Fruit fly (Drosophila melanogaster) whole organism, embryonic: Measurements from ENCODE around the gene RIOK2.

ENCODE experiments used
- ATbp ChIP-seq: fragments of 200-800 bp; sonication (Bioruptor generic); optimal IDR thresholded peaks from 2 replicates; lab custom pipeline; 2017; ENCODE audit warnings: missing biosample characterization, mild to moderate bottlenecking, missing genetic modification characterization, missing genetic modification reagents
- Atf-2 ChIP-seq: fragments of 200-800 bp; sonication (Bioruptor generic); optimal IDR thresholded peaks from 2 replicates; lab custom pipeline; 2016; ENCODE audit warnings: missing biosample characterization, missing genetic modification characterization
- B-H2 ChIP-seq: fragments of 200-800 bp; sonication (Bioruptor generic); optimal IDR thresholded peaks from 2 replicates; lab custom pipeline; 2018; ENCODE audit warnings: missing biosample characterization, mild to moderate bottlenecking, missing genetic modification characterization
- Bdp1 ChIP-seq: fragments of 200-800 bp; sonication (Bioruptor generic); optimal IDR thresholded peaks from 3 replicates; lab custom pipeline; 2016; ENCODE audit warnings: missing biosample characterization, missing genetic modification characterization
- CG10565 ChIP-seq: fragments of 200-800 bp; sonication (Bioruptor generic); optimal IDR thresholded peaks from 3 replicates; lab custom pipeline; 2016; ENCODE audit warnings: missing biosample characterization, mild to moderate bottlenecking, missing genetic modification characterization
- CG12219 ChIP-seq: fragments of 200-800 bp; sonication (Bioruptor generic); optimal IDR thresholded peaks from 3 replicates; lab custom pipeline; 2018; ENCODE audit warnings: missing biosample characterization, mild to moderate bottlenecking, missing genetic modification characterization
- CG14050 ChIP-seq: fragments of 200-800 bp; sonication (Bioruptor generic); IDR thresholded peaks from 3 replicates; pipeline ENCODE4 v1.3.6; 2022; ENCODE audit warnings: missing biosample characterization, missing genetic modification characterization
- CG14965 ChIP-seq: fragments of 200-800 bp; sonication (Bioruptor generic); optimal IDR thresholded peaks from 2 replicates; lab custom pipeline; 2016; ENCODE audit warnings: missing biosample characterization, missing genetic modification characterization, borderline replicate concordance
- CG1529 ChIP-seq: fragments of 200-800 bp; sonication (Bioruptor generic); optimal IDR thresholded peaks from 3 replicates; lab custom pipeline; 2018; ENCODE audit warnings: missing biosample characterization, missing genetic modification characterization
- CG16863 ChIP-seq: fragments of 200-800 bp; sonication (Bioruptor generic); optimal IDR thresholded peaks from 3 replicates; lab custom pipeline; 2016; ENCODE audit warnings: missing biosample characterization, missing genetic modification characterization
- CG18011 ChIP-seq: fragments of 200-800 bp; sonication (Bioruptor generic); optimal IDR thresholded peaks from 2 replicates; lab custom pipeline; 2017; ENCODE audit warnings: missing biosample characterization, missing genetic modification characterization, mild to moderate bottlenecking, moderate library complexity, missing genotype
- CG3281 ChIP-seq: fragments of 200-800 bp; sonication (Bioruptor generic); optimal IDR thresholded peaks from 3 replicates; lab custom pipeline; 2017; ENCODE audit warnings: missing biosample characterization, mild to moderate bottlenecking, missing genetic modification characterization
- CG4360 ChIP-seq: fragments of 200-800 bp; sonication (Bioruptor generic); IDR thresholded peaks from 2 replicates; pipeline ENCODE4 v1.3.6; 2022; ENCODE audit warnings: missing biosample characterization, missing genetic modification characterization
- CG4730 ChIP-seq: fragments of 200-800 bp; sonication (Bioruptor generic); IDR thresholded peaks from 2 replicates; pipeline ENCODE4 v1.3.6; 2022; ENCODE audit warnings: missing biosample characterization, missing genetic modification characterization
- CG5180 ChIP-seq: fragments of 200-800 bp; sonication (Bioruptor generic); optimal IDR thresholded peaks from 3 replicates; lab custom pipeline; 2017; ENCODE audit warnings: missing biosample characterization, missing genetic modification characterization, mild to moderate bottlenecking, moderate library complexity, missing genetic modification reagents
- CG5245 ChIP-seq: fragments of 200-800 bp; sonication (Bioruptor generic); optimal IDR thresholded peaks from 3 replicates; lab custom pipeline; 2016; ENCODE audit warnings: missing biosample characterization, missing genetic modification characterization
- CG8359 ChIP-seq: fragments of 200-800 bp; sonication (Bioruptor generic); optimal IDR thresholded peaks from 2 replicates; lab custom pipeline; 2017; ENCODE audit warnings: missing biosample characterization, mild to moderate bottlenecking, missing genetic modification characterization, borderline replicate concordance
- CG9437 ChIP-seq: fragments of 200-800 bp; sonication (Bioruptor generic); optimal IDR thresholded peaks from 2 replicates; lab custom pipeline; 2018; ENCODE audit warnings: missing biosample characterization, mild to moderate bottlenecking, missing genetic modification characterization
- CG9727 ChIP-seq: fragments of 200-800 bp; sonication (Bioruptor generic); optimal IDR thresholded peaks from 3 replicates; lab custom pipeline; 2017; ENCODE audit warnings: missing biosample characterization, mild to moderate bottlenecking, missing genetic modification characterization
- CG9817 ChIP-seq: fragments of 200-800 bp; sonication (Bioruptor generic); optimal IDR thresholded peaks from 2 replicates; lab custom pipeline; 2018; ENCODE audit warnings: missing biosample characterization, mild to moderate bottlenecking, missing genetic modification characterization, moderate library complexity
- CoRest ChIP-seq: fragments of 200-800 bp; sonication (Bioruptor generic); optimal IDR thresholded peaks from 3 replicates; lab custom pipeline; 2018; ENCODE audit warnings: missing biosample characterization, mild to moderate bottlenecking, missing genetic modification characterization, moderate library complexity
- Dad ChIP-seq: fragments of 200-800 bp; sonication (Bioruptor generic); optimal IDR thresholded peaks from 3 replicates; lab custom pipeline; 2016; ENCODE audit warnings: missing biosample characterization, missing genetic modification characterization
- Dfd ChIP-seq, 2 experiments: fragments of >200 bp; optimal IDR thresholded peaks; 2 replicates each; lab custom pipeline; 2017; ENCODE audit warnings: missing biosample characterization in 2 of 2, missing genetic modification characterization in 2 of 2
- Dll ChIP-seq: fragments of 200-800 bp; sonication (Bioruptor generic); IDR thresholded peaks from 4 replicates; pipeline ENCODE4 v1.3.6; 2022; ENCODE audit warnings: missing biosample characterization, missing genetic modification characterization; ENCODE audit not compliant: partially characterized antibody
- Doc3 ChIP-seq: fragments of 200-800 bp; sonication (Bioruptor generic); IDR thresholded peaks from 3 replicates; pipeline ENCODE4 v1.3.6; 2022; ENCODE audit warnings: missing biosample characterization, missing genetic modification characterization; ENCODE audit not compliant: partially characterized antibody
- Kr ChIP-seq: fragments of 200-800 bp; sonication (Bioruptor generic); optimal IDR thresholded peaks from 2 replicates; lab custom pipeline; 2017; ENCODE audit warnings: missing biosample characterization, mild to moderate bottlenecking, missing genetic modification characterization
- Ravus ChIP-seq: fragments of 200-800 bp; sonication (Bioruptor generic); IDR thresholded peaks from 2 replicates; pipeline ENCODE4 v1.3.6; 2022; ENCODE audit warnings: missing biosample characterization, missing genetic modification characterization
- Sin3A ChIP-seq: fragments of >200 bp; optimal IDR thresholded peaks from 2 replicates; lab custom pipeline; 2018
- bab2 ChIP-seq: fragments of 200-800 bp; sonication (Bioruptor generic); optimal IDR thresholded peaks from 2 replicates; lab custom pipeline; 2016; ENCODE audit warnings: missing biosample characterization, missing genetic modification characterization
- chinmo ChIP-seq: fragments of 200-800 bp; sonication (Bioruptor generic); IDR thresholded peaks from 4 replicates; pipeline ENCODE4 v1.3.6; 2022; ENCODE audit warnings: missing biosample characterization, missing genetic modification characterization; ENCODE audit not compliant: partially characterized antibody
- chn ChIP-seq: fragments of 200-800 bp; sonication (Bioruptor generic); optimal IDR thresholded peaks from 2 replicates; lab custom pipeline; 2016; ENCODE audit warnings: missing biosample characterization, missing genetic modification characterization
- da ChIP-seq: fragments of 200-800 bp; sonication (Bioruptor generic); optimal IDR thresholded peaks from 2 replicates; lab custom pipeline; 2016; ENCODE audit warnings: missing biosample characterization, missing genetic modification characterization
- grau ChIP-seq: fragments of 200-800 bp; optimal IDR thresholded peaks from 3 replicates; lab custom pipeline; 2019; ENCODE audit warnings: missing biosample characterization, mild to moderate bottlenecking, missing genetic modification characterization, moderate library complexity
- lola ChIP-seq, 3 experiments: fragments of >200 bp in 2 of 3; fragments of 200-800 bp in 1 of 3; sonication (Bioruptor generic) in 1 of 3; optimal IDR thresholded peaks; 2 replicates each; lab custom pipeline; 2017 to 2019; ENCODE audit warnings: missing biosample characterization in 3 of 3, missing genetic modification characterization in 3 of 3, mild to moderate bottlenecking in 1 of 3, moderate library complexity in 1 of 3
- nom ChIP-seq: fragments of 200-800 bp; sonication (Bioruptor generic); optimal IDR thresholded peaks from 2 replicates; lab custom pipeline; 2017; ENCODE audit warnings: missing biosample characterization, missing genetic modification characterization, mild to moderate bottlenecking, moderate library complexity, missing genetic modification reagents
- pan ChIP-seq, 4 experiments: fragments of >200 bp in 3 of 4; fragments of 200-800 bp in 1 of 4; sonication (Bioruptor generic) in 1 of 4; optimal IDR thresholded peaks in 3 of 4; IDR thresholded peaks in 1 of 4; 2 replicates each; pipeline versions ENCODE4 v1.3.6 to Lab custom; 2017 to 2022; ENCODE audit warnings: missing biosample characterization in 2 of 4, missing genetic modification characterization in 2 of 4, mixed read lengths in 1 of 4
- pfk ChIP-seq: fragments of 200-800 bp; sonication (Bioruptor generic); optimal IDR thresholded peaks from 2 replicates; lab custom pipeline; 2018; ENCODE audit warnings: missing biosample characterization, mild to moderate bottlenecking, missing genetic modification characterization, moderate library complexity
- pum ChIP-seq: fragments of 200-800 bp; sonication (Bioruptor generic); optimal IDR thresholded peaks from 2 replicates; lab custom pipeline; 2016; ENCODE audit warnings: missing biosample characterization, missing genetic modification characterization
- ranshi ChIP-seq: fragments of 200-800 bp; sonication (Bioruptor generic); IDR thresholded peaks from 2 replicates; pipeline ENCODE4 v1.3.6; 2022; ENCODE audit warnings: missing biosample characterization, missing genetic modification characterization
- ro ChIP-seq: fragments of 200-800 bp; sonication (Bioruptor generic); IDR thresholded peaks from 2 replicates; pipeline ENCODE4 v1.3.6; 2022; ENCODE audit warnings: missing biosample characterization, missing genetic modification characterization
- sd ChIP-seq: fragments of 200-800 bp; sonication (Bioruptor generic); optimal IDR thresholded peaks from 3 replicates; lab custom pipeline; 2018; ENCODE audit warnings: missing biosample characterization, mild to moderate bottlenecking, missing genetic modification characterization, moderate library complexity
- slbo ChIP-seq: fragments of 200-800 bp; sonication (Bioruptor generic); IDR thresholded peaks from 2 replicates; pipeline ENCODE4 v1.3.6; 2022; ENCODE audit warnings: missing biosample characterization, missing genetic modification characterization
- slou ChIP-seq: fragments of 200-800 bp; sonication (Bioruptor generic); optimal IDR thresholded peaks from 3 replicates; lab custom pipeline; 2016; ENCODE audit warnings: missing biosample characterization, missing genetic modification characterization
- slp2 ChIP-seq: fragments of 200-800 bp; sonication (Bioruptor generic); optimal IDR thresholded peaks from 2 replicates; lab custom pipeline; 2016; ENCODE audit warnings: missing biosample characterization, missing genetic modification characterization
- so ChIP-seq: fragments of 200-800 bp; sonication (Bioruptor generic); IDR thresholded peaks from 3 replicates; pipeline ENCODE4 v1.3.6; 2022; ENCODE audit warnings: missing biosample characterization, missing genetic modification characterization
- tll ChIP-seq, 2 experiments: fragments of 200-800 bp in 1 of 2; fragments of >200 bp in 1 of 2; sonication (Bioruptor generic) in 1 of 2; optimal IDR thresholded peaks; 2 replicates each; lab custom pipeline; 2017 to 2019; ENCODE audit warnings: missing biosample characterization in 2 of 2, missing genetic modification characterization in 2 of 2, mild to moderate bottlenecking in 1 of 2, moderate library complexity in 1 of 2
- toy ChIP-seq: fragments of 200-800 bp; sonication (Bioruptor generic); IDR thresholded peaks from 2 replicates; pipeline ENCODE4 v1.3.6; 2022; ENCODE audit warnings: missing biosample characterization, missing genetic modification characterization
- zen ChIP-seq: fragments of 200-800 bp; sonication (Bioruptor generic); optimal IDR thresholded peaks from 3 replicates; lab custom pipeline; 2018; ENCODE audit warnings: missing biosample characterization, mild to moderate bottlenecking, missing genetic modification characterization, moderate library complexity
- zfh1 ChIP-seq: fragments of 200-800 bp; sonication (Bioruptor generic); IDR thresholded peaks from 3 replicates; pipeline ENCODE4 v1.3.6; 2022; ENCODE audit warnings: missing biosample characterization, missing genetic modification characterization

The RIOK2 gene

dm6 chr3R:25262322-25262761 lies 3.3 kb upstream of the RIOK2 start, which contains the start of the genes Kdsr and CG11858 (continued):
- no peak for TF ChIP-seq ATbp
- no peak for TF ChIP-seq CG12219 (GFP tag; lab: Kevin White, UChicago)
- TF ChIP-seq CG9817 (tag; lab: Kevin White, UChicago): peak; percentile 65
- peak; percentile 54; the same call in 1 of the 2 replicates for TF ChIP-seq ranshi (GFP tag; lab: Robert Waterston, UW)
- TF ChIP-seq ro: no peak
- TF ChIP-seq CG4360 (GFP tag; lab: Robert Waterston, UW): no peak
- no peak for TF ChIP-seq Kr (GFP tag; lab: Kevin White, UChicago)
- peak; percentile 11; the same call in 1 of the 2 replicates for TF ChIP-seq Ravus (GFP tag; lab: Robert Waterston, UW)
- TF ChIP-seq slp2 (GFP tag; lab: Kevin White, UChicago): no peak
- TF ChIP-seq Dll (GFP tag; lab: Robert Waterston, UW): peak; percentile 45; the same call in 1 of the 4 replicates
- TF ChIP-seq da (GFP tag; lab: Kevin White, UChicago): no peak
- TF ChIP-seq sd (tag; lab: Kevin White, UChicago): peak; percentile 27
- peak; percentile 40 for TF ChIP-seq bab2 (GFP tag; lab: Kevin White, UChicago)
- TF ChIP-seq CG16863: peak; percentile 15
- no peak for TF ChIP-seq Dfd (GFP tag; optimal IDR thresholded peaks at IDR 0.05; lab: Kevin White, UChicago)
- TF ChIP-seq CG5180 (GFP tag; lab: Kevin White, UChicago): no peak
- TF ChIP-seq CoRest (tag; lab: Kevin White, UChicago): peak; percentile 71
- TF ChIP-seq CG8359 (GFP tag; lab: Kevin White, UChicago): peak; percentile 16
- peak; percentile 11 for TF ChIP-seq CG9437 (GFP tag; lab: Kevin White, UChicago)
- no peak for TF ChIP-seq Atf-2 (GFP tag; lab: Kevin White, UChicago)
- no peak for TF ChIP-seq tll (GFP tag; optimal IDR thresholded peaks at IDR 0.05; lab: Kevin White, UChicago)
- TF ChIP-seq slou: no peak
- no peak for TF ChIP-seq Doc3 (GFP tag; lab: Robert Waterston, UW)
- no peak for TF ChIP-seq pan (optimal IDR thresholded peaks at IDR 0.05; lab: Kevin White, UChicago)
- peak in 1 of 2 experiments; percentile 64 for TF ChIP-seq pan (GFP tag; optimal IDR thresholded peaks at IDR 0.05 in 1 of 2, IDR thresholded peaks at IDR 0.05 in 1 of 2)
- TF ChIP-seq CG9727 (GFP tag; lab: Kevin White, UChicago): peak; percentile 53
- peak; percentile 37 for TF ChIP-seq CG18011 (GFP tag; lab: Kevin White, UChicago)
- peak; percentile 52 for TF ChIP-seq CG14050 (GFP tag; lab: Robert Waterston, UW)
- TF ChIP-seq pfk (GFP tag; lab: Kevin White, UChicago): no peak
- peak; percentile 81 for TF ChIP-seq slbo (GFP tag; lab: Robert Waterston, UW)
- peak; percentile 73 for TF ChIP-seq grau (tag; lab: Kevin White, UChicago)
- TF ChIP-seq lola (GFP tag; optimal IDR thresholded peaks at IDR 0.05; lab: Kevin White, UChicago): peak in 1 of 3 experiments; percentile 53
- TF ChIP-seq toy (GFP tag; lab: Robert Waterston, UW): no peak
- TF ChIP-seq nom (GFP tag; lab: Kevin White, UChicago): no peak
- peak; percentile 77 for TF ChIP-seq zfh1 (GFP tag; lab: Robert Waterston, UW)
- peak; percentile 65 for TF ChIP-seq chn (GFP tag; lab: Kevin White, UChicago)
- peak; percentile 60 for TF ChIP-seq Dad (GFP tag; lab: Kevin White, UChicago)
- TF ChIP-seq chinmo (GFP tag; lab: Robert Waterston, UW): peak; percentile 95
- TF ChIP-seq CG3281: peak; percentile 49
- peak; percentile 59 for TF ChIP-seq Sin3A (lab: Kevin White, UChicago)
- peak; percentile 74 for TF ChIP-seq B-H2
- TF ChIP-seq CG1529: no peak
- peak; percentile 27 for TF ChIP-seq Bdp1 (GFP tag; lab: Kevin White, UChicago)
- TF ChIP-seq CG4730: peak; percentile 37; the same call in 1 of the 2 replicates
- peak; percentile 45 for TF ChIP-seq pum (GFP tag; lab: Kevin White, UChicago)
- TF ChIP-seq CG5245 (GFP tag; lab: Kevin White, UChicago): peak; percentile 24
- no peak for TF ChIP-seq CG14965 (GFP tag; lab: Kevin White, UChicago)
- no peak for TF ChIP-seq so (GFP tag; lab: Robert Waterston, UW)
- peak; percentile 51 for TF ChIP-seq zen
- TF ChIP-seq CG10565 (GFP tag; lab: Kevin White, UChicago): no peak
